5 fruit fly cellular contexts compared by ENCODE assay signal in genomic region chr3R:9868538-9869398, dm6.
TF ChIP-seq lines count a peak whose summit lies in the region.

No protein-coding gene starts in this region.

- TF ChIP-seq CTCF in S2 (optimal IDR thresholded peaks at IDR 0.05; lab: Kevin White, UChicago) = peak; percentile 57 to 69
- TF ChIP-seq CTCF in whole organism, embryonic (GFP tag; optimal IDR thresholded peaks at IDR 0.05; lab: Kevin White, UChicago) = peak; percentile 83

TF ChIP-seq in whole organism, embryonic, 481 proteins besides CTCF, POLR2A, EP300 and RAD21 (continues in another document):
- TF ChIP-seq MTF-1 (GFP tag; optimal IDR thresholded peaks at IDR 0.05; lab: Kevin White, UChicago; ENCODE audit: borderline replicate concordance) (no peak), Spps (tag; optimal IDR thresholded peaks at IDR 0.05; lab: Kevin White, UChicago) (no peak), ro (GFP tag; IDR thresholded peaks at IDR 0.05; lab: Robert Waterston, UW) (no peak), CG34224 (GFP tag; IDR thresholded peaks at IDR 0.05; lab: Robert Waterston, UW; ENCODE audit: partially characterized antibody) (no peak), nerfin-1 (tag; optimal IDR thresholded peaks at IDR 0.05; lab: Kevin White, UChicago) (peak; percentile 11), CG3995 (GFP tag; optimal IDR thresholded peaks at IDR 0.05; lab: Kevin White, UChicago) (no peak), Mad (GFP tag; optimal IDR thresholded peaks at IDR 0.05; lab: Kevin White, UChicago) (no peak), pzg (GFP tag; optimal IDR thresholded peaks at IDR 0.05; lab: Kevin White, UChicago) (peak; percentile 1), CG31365 (tag; optimal IDR thresholded peaks at IDR 0.05; lab: Kevin White, UChicago) (peak; percentile 66), CG2116 (GFP tag; optimal IDR thresholded peaks at IDR 0.05; lab: Kevin White, UChicago) (no peak), tgo (GFP tag; IDR thresholded peaks at IDR 0.05; lab: Robert Waterston, UW) (no peak), Dll (GFP tag; IDR thresholded peaks at IDR 0.05; lab: Robert Waterston, UW; ENCODE audit: partially characterized antibody) (0 out of 4 replicates have a peak, but pooled peaks have one; percentile 1), CG2199 (GFP tag; IDR thresholded peaks at IDR 0.05; lab: Robert Waterston, UW) (peak; percentile 99), mld (GFP tag; IDR thresholded peaks at IDR 0.05; lab: Robert Waterston, UW; ENCODE audit: partially characterized antibody) (no peak), CG8765 (GFP tag; IDR thresholded peaks at IDR 0.05; lab: Robert Waterston, UW) (no peak), Hr78 (GFP tag; optimal IDR thresholded peaks at IDR 0.05; lab: Kevin White, UChicago) (no peak), Dip3 (GFP tag; optimal IDR thresholded peaks at IDR 0.05; lab: Kevin White, UChicago) (no peak), CG30403 (GFP tag; optimal IDR thresholded peaks at IDR 0.05; lab: Kevin White, UChicago) (no peak), CG7357 (GFP tag; IDR thresholded peaks at IDR 0.05; lab: Robert Waterston, UW) (no peak), Chrac-16 (GFP tag; optimal IDR thresholded peaks at IDR 0.05; lab: Kevin White, UChicago) (no peak), CG17829 (tag; optimal IDR thresholded peaks at IDR 0.05; lab: Kevin White, UChicago) (peak; percentile 14), CG12769 (tag; optimal IDR thresholded peaks at IDR 0.05; lab: Kevin White, UChicago) (peak; percentile 97)

TF ChIP-seq in whole organism, prepupa, 60 proteins besides CTCF, POLR2A, EP300 and RAD21:
- TF ChIP-seq Eip78C (GFP tag; lab: Kevin White, UChicago) (peak; percentile 50), dsx (GFP tag; optimal IDR thresholded peaks at IDR 0.05; lab: Kevin White, UChicago; ENCODE audit: poor library complexity, severe bottlenecking) (peak; percentile 87), esn (GFP tag; optimal IDR thresholded peaks at IDR 0.05; lab: Kevin White, UChicago) (no peak), Hr38 (GFP tag; optimal IDR thresholded peaks at IDR 0.05; lab: Kevin White, UChicago) (no peak)

TF ChIP-seq in whole organism, pupa, 21 proteins besides CTCF, POLR2A, EP300 and RAD21:
- TF ChIP-seq D1 (tag; optimal IDR thresholded peaks at IDR 0.05; lab: Kevin White, UChicago) (peak; percentile 30), CG10348 (GFP tag; IDR thresholded peaks at IDR 0.05; lab: Robert Waterston, UW) (no peak), CG8301 (tag; optimal IDR thresholded peaks at IDR 0.05; lab: Kevin White, UChicago) (peak; percentile 12), EcR (GFP tag; optimal IDR thresholded peaks at IDR 0.05; lab: Kevin White, UChicago) (no peak)

TF ChIP-seq in whole organism, wandering third instar larva, 38 proteins besides CTCF, POLR2A, EP300 and RAD21:
- peak; percentile 15 for TF ChIP-seq fru (GFP tag; optimal IDR thresholded peaks at IDR 0.05; lab: Kevin White, UChicago)
- no peak for TF ChIP-seq h (GFP tag; optimal IDR thresholded peaks at IDR 0.05; lab: Kevin White, UChicago)
- TF ChIP-seq Myc (optimal IDR thresholded peaks at IDR 0.05; lab: Kevin White, UChicago) = peak; percentile 90
- TF ChIP-seq Hnf4 (GFP tag; optimal IDR thresholded peaks at IDR 0.05; lab: Kevin White, UChicago) = peak; percentile 1
